Worm (Caenorhabditis elegans) whole organism, dauer: ENCODE data around the gene Y38H8A.1.
"Not testable (repeated sequence)": the region's sequence is repeated elsewhere in the genome, so short reads cannot be mapped to it uniquely, and the experiment has no call there.

Source experiments
- unc-62 ChIP-seq: sonication (generic microtip); optimal IDR thresholded peaks from 2 replicates; lab custom pipeline; 2017; ENCODE audit warnings: missing biosample characterization, missing genetic modification reagents, missing genetic modification characterization

The Y38H8A.1 gene

DNA sequence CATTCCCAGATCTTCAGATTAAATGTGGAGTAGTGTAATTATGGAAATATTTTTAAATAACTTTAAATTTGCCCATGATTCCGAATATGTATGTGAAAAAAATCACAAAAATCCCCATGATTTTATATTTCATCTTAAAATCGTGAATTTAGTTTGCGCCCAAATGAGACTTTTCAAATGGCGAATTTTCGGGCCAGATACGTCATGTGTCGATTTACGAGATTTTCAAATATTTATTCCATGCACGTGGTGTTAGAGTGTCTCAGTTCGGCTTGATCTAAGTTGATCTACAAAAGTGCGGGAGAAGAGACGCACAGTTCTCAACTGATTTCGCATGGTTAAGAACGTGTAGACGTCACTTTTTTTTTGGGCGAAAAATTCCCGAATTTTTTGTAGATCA lies at the start of gene Y38H8A.1:
Gene Y38H8A.1, plus strand, starts transcription at position 301 of the 400 bp plus-strand sequence.
- TF ChIP-seq unc-62 (GFP tag; lab: Kevin White, UChicago): no peak

DNA sequence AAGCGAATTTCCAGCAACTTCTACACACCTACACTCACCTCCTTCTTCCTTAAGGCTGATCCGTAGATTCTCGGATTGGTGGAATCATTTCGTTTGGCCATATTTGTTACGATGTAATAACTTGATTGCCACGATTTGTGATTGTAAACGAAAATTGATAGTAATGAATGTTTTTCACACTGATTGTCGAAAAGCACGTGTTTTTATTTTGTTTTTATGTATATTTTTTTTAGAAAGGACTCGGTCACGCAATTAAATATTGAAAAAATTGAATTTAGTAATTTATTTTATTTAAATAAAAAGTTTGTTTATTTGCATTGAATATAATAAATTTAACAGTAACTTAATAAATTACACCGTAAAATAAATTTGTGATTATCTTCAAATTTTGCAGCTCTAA lies 48.7 kb upstream of the Y38H8A.1 start, which contains the start of gene K09B11.5:
Gene K09B11.5, minus strand, starts transcription at position 101 of the 400 bp plus-strand sequence.
- TF ChIP-seq unc-62 (GFP tag; lab: Kevin White, UChicago): not testable (repeated sequence)

DNA sequence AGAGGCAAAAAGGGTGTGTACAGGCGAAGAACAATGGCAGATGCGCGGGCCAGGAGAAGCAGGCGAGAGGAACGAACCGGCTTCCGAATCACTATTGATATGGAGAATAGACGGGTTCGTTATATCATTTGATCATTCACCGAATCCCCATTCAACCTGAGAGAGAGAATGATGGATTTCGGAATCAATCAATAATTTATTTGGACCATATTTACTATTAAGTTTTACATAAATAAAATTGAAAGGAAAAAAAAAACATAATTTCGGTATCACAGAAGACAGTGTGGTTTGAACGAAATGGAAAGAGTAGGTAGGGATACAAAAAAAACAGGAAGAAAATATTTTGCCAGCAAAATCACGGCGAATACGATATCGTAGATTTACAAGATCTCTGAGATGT lies 37.3 kb upstream of the Y38H8A.1 start, which contains the start of gene mam-3:
Gene mam-3, minus strand, starts transcription at position 101 of the 400 bp plus-strand sequence.
- TF ChIP-seq unc-62 (GFP tag; lab: Kevin White, UChicago): no peak

DNA sequence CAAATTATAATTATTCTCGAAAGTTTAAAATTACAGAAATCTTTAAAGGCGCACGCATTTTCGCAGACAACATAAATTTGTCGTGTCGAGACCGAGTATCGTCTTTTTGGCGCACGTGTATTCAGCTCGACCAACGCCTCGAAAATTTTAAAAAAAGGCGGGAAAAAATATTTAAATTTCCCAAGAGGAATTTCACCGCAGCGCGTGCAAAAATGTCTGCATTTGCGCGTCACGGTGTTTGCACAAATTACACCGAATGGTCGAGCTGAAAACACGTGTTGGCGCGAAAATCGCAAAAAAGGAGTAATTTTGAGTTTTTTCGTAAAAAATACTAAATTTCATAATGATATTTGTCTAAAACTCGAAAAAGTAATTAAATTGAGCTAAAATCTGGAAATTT lies 31.8 kb upstream of the Y38H8A.1 start:
- no peak for TF ChIP-seq unc-62 (GFP tag; lab: Kevin White, UChicago)

DNA sequence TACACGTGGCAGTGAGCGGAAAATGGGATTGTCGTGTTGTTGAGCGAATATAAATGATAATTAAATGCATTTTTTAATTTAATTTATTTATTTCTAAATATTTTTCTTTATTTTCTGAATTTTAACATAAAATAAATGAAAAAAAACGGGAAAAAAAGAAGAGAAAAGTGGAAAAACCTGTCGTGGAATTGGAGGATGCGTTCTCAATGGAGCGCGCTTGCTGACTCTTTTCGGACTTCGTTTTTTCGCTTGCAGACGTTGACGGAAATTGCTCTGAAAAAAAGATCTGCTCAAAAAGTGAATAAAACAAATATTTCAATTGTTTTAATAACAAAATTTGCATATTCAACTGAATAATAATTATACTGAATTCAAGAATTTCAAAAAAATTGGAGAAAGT lies 29.1 kb upstream of the Y38H8A.1 start:
- TF ChIP-seq unc-62 (GFP tag; lab: Kevin White, UChicago): no peak

DNA sequence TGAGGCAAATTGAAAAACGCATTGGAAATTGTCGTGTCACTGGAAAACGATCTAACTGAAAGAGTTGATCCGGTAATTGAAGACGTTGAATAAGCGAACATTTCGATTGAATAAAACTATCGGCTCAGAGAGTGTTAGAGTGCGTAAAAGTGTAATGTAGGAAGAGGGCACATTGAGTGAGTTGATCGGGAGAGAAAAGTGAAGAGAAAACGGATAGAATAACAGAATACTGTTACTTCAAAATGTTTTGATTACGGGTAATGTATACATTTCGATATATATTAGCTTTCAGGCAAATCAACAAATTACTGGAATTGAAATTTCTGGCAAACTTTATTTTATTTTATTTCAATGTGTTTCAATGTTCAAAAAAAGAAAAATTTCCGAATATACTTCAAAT lies 27.9 kb upstream of the Y38H8A.1 start, which contains the start of gene uso-1:
Gene uso-1, minus strand, starts transcription at position 101 of the 400 bp plus-strand sequence.
- TF ChIP-seq unc-62 (GFP tag; lab: Kevin White, UChicago): no peak

DNA sequence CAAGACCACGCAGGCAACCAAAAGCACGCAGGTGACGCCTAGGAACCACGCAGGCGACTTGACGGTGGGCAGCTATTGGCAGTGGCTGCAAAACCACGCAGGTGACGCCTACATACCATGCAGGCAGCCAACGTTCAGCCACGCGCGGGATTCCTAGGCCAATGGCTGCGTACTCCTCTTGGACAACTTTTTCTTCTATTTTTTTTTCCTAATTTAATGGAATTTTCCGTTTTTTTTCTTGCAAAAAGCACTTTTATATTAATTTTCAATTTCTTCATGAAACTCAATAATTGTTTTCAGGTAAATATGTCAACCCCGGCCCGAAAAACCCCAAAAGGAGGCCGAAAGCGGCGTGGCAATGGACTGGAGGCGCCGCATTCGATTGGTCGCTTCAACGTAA lies 27.4 kb upstream of the Y38H8A.1 start, which contains the start of gene Y38H8A.7:
Gene Y38H8A.7, plus strand, starts transcription at position 301 of the 400 bp plus-strand sequence.
- TF ChIP-seq unc-62 (GFP tag; lab: Kevin White, UChicago): not testable (repeated sequence)

DNA sequence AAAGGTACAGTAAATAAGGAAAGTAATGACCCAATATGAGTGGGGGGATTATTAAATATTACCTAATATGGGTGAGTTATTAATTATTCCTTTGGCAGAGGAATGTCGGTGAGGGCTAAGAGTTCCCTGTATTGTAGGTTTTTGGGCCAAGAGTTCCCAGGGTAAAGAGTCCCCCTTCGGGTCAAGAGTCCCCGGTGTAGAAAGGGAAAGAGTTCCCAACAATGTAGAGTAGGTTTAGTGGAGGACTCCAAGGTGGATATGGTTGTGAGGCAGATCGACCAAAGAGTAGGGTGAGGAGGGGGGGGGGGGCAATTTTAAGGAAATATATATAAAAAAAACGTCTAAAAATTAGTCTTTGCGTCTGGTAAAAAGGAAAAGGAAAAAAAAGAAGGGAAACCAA lies 25.7 kb upstream of the Y38H8A.1 start:
- no peak for TF ChIP-seq unc-62 (GFP tag; lab: Kevin White, UChicago)

DNA sequence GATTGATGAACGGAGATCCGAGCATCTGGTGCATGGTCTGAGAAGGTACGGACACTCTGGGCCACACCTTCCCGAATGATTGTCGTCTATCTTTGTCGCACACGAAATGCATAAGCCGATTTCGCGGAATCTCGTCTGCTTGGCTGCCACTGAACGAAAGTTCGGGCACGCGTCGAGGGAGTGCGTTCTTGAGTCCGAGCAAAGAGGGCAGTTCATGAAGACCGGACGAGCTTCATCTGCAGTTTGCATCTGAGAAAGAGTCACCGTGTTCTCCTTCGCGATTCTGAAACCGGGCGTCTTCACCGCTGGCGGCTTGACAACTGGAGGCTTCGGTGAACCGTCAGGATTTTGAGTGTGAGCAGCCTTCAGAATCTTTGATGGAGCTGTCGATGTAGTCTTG lies 24.3 kb upstream of the Y38H8A.1 start:
- no peak for TF ChIP-seq unc-62 (GFP tag; lab: Kevin White, UChicago)

DNA sequence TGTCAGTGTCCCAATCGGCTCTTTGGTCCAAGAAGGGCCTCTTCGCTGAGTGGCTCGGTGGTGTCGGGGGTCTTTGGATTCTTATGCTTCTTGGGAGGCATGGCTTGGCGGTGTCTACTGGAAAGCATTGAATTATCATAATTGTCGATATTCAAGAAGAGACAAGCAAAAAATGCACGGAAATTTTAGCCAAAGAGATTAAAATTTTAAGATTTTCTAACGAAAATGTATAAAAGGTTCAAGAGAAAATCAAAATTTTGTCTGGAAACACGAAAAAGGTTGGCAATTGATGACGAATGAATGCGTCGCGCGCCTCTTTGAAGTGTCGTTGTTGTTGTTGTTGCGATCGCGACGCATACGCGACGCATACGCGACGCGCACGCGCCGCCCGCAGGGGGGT lies 21.7 kb upstream of the Y38H8A.1 start, which contains the start of gene Y38H8A.12:
Gene Y38H8A.12, minus strand, starts transcription at position 101 of the 400 bp plus-strand sequence.
- TF ChIP-seq unc-62 (GFP tag; lab: Kevin White, UChicago): no peak

DNA sequence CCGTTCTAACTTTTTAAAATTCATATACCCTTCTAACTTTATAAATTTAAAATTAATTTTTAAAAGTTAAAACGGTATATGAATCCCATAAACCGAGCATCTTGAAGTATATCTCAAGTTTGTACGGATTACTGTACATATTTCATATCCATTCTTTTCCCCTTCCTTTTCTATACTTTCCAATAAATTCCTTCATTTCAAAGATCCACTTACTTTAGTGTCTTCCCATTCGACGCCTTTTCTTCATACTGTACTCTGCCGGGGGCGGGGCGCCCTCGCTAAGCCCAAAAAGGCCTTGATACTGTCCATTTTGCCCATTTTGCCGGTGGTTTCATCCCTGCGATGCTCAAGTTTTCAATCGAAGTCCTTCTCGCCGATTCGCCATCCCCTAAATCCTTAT lies 16.8 kb upstream of the Y38H8A.1 start, which contains the start of gene fezf-1:
Gene fezf-1, plus strand, starts transcription at position 301 of the 400 bp plus-strand sequence.
- TF ChIP-seq unc-62 (GFP tag; lab: Kevin White, UChicago): no peak

DNA sequence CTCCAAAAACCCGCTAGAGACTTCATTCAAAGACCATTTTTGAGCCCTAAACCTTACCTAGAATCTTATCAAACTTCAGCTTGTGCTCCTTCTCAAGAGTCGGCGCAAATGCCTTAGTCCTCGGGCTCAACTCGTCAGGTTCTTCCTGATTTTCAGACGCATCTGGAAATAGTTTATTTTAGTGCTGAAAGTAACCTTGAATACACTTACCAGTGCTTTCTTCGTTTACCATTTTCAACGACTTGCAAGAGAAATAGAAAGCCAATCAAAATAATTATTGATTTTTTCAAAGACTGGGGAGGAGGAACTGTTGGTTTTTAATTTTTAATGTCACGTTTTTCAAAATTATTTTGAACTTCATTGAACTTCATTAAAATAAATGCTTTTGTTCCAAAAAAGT lies 10.6 kb upstream of the Y38H8A.1 start, which contains the start of the genes ttbk-8.1 and Y38H8A.4:
Gene ttbk-8.1, plus strand, starts transcription at position 301 of the 400 bp plus-strand sequence.
Gene Y38H8A.4, minus strand, starts transcription at position 366 of the 400 bp plus-strand sequence.
- no peak for TF ChIP-seq unc-62 (GFP tag; lab: Kevin White, UChicago)

DNA sequence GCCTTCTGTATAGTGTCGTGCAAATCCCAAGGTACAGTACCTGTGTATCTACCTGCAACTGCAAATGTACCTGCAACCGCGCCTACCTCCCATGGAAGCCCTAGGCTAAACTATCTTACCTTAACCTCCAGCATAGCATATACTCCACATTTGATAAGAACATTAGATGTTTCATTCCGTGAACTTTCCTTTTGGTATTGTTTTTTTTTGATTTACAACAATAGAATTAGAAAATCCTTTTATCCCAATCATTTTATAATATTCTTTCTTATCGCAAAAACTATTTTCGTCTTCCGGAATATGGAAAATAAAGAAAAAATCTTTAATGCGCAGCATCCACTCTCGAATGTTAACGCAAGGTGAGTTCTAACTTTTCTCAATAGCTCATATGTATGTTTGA lies 8.4 kb upstream of the Y38H8A.1 start, which contains the start of gene Y38H8A.2:
Gene Y38H8A.2, plus strand, starts transcription at position 301 of the 400 bp plus-strand sequence.
- TF ChIP-seq unc-62 (GFP tag; lab: Kevin White, UChicago): no peak

DNA sequence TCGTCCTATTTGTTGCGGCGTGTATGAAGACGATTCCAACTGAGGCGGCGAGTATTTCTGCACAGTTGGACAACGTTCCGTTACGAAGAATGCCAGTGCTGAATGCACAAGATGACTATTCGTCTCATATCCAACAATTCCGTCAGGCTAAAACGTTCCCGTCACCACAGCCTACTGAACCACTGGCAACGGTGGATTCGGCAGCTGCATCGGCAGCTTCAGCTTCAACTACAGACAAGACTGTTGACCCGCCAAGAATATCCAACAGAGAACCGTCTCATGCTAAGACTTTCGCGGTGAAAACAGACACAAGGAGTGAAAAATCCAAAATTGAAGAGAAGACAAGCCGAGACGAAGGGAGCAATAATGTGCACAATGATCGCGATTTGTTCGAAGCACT lies 1.0 kb downstream of the Y38H8A.1 start:
- no peak for TF ChIP-seq unc-62 (GFP tag; lab: Kevin White, UChicago)

DNA sequence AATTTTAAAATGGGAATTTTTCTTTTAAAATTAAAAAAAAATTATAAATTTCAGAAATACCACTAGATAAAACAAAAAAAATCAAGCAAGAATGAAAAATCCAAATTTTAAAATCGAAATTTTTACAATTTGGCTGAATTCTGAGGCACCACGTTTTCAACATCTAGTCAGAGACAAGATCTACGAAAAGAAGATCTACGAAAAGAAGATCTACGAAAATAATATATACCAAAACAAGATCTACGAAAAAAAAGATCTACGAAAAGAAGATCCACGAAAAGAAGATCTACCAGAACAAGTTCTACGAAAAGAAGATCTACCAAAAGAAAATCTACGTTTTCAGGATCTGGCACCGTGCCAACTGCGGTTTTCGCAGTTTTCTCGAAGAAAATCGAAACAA lies 4.5 kb downstream of the Y38H8A.1 start:
- TF ChIP-seq unc-62 (GFP tag; lab: Kevin White, UChicago): no peak

DNA sequence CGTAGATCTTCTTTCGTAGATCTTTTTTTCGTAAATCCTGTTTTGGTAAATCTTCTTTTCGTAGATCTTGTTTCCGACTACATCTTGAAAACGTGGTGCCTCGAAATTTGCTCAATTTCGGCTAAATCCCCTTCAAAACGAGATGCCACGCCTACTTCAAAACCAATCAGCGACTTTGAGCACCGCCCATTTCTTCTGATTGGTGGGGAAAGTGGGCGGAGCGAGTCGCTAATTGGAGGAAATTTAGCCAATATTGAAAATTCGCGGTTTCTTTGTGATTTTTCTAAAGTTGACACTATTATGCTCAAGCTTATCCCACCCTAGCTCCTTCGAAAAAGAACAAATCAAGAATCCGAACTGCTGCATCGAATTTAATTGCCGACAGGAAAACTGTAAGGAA lies 5.0 kb downstream of the Y38H8A.1 start:
- no peak for TF ChIP-seq unc-62 (GFP tag; lab: Kevin White, UChicago)

DNA sequence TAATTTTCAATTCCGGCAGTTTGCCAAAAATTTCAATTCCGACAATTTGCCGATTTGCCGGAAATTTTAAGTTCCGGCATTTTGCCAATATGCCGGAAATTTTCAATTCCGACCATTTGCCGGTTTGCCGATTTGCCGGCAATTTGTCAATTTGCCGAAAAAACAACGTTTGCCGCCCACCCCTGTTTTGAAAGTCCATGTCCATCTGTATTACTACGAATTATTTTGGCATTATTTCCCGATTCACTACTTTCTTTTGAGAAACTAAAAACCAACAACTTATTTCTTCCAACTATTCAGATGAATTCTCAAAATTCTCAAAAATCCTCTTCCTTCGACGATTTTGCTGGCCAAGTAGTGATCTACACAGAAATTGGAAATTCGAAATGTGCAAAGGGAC lies 9.7 kb downstream of the Y38H8A.1 start, which contains the start of gene Y45F10A.7:
Gene Y45F10A.7, plus strand, starts transcription at position 301 of the 400 bp plus-strand sequence.
- no peak for TF ChIP-seq unc-62 (GFP tag; lab: Kevin White, UChicago)
